Fruit fly (Drosophila melanogaster) whole organism, embryonic: Measurements from ENCODE around the gene CG5850.

Experiments used
- Adf1 ChIP-seq: fragments of 200-800 bp; sonication (Bioruptor generic); IDR thresholded peaks from 2 replicates; pipeline ENCODE4 v1.3.6; 2022; ENCODE audit warnings: missing biosample characterization, missing genetic modification characterization
- Aef1 ChIP-seq: fragments of 200-800 bp; sonication (Bioruptor generic); IDR thresholded peaks from 3 replicates; pipeline ENCODE4 v1.3.6; 2022; ENCODE audit warnings: missing biosample characterization, missing genetic modification characterization
- CG1024 ChIP-seq: fragments of 200-800 bp; sonication (Bioruptor generic); IDR thresholded peaks from 2 replicates; pipeline ENCODE4 v1.3.6; 2022; ENCODE audit warnings: missing biosample characterization, missing genetic modification characterization
- CG10431 ChIP-seq: fragments of 200-800 bp; sonication (Bioruptor generic); optimal IDR thresholded peaks from 3 replicates; lab custom pipeline; 2018; ENCODE audit warnings: missing biosample characterization, mild to moderate bottlenecking, missing genetic modification characterization
- CG10565 ChIP-seq: fragments of 200-800 bp; sonication (Bioruptor generic); optimal IDR thresholded peaks from 3 replicates; lab custom pipeline; 2016; ENCODE audit warnings: missing biosample characterization, mild to moderate bottlenecking, missing genetic modification characterization
- CG10959 ChIP-seq: fragments of 200-800 bp; sonication (Bioruptor generic); IDR thresholded peaks from 2 replicates; pipeline ENCODE4 v1.3.6; 2022; ENCODE audit warnings: missing biosample characterization, missing genetic modification characterization
- CG11695 ChIP-seq: fragments of 200-800 bp; sonication (Bioruptor generic); IDR thresholded peaks from 3 replicates; pipeline ENCODE4 v1.3.6; 2022; ENCODE audit warnings: missing biosample characterization, missing genetic modification characterization
- CG12236 ChIP-seq: fragments of 200-800 bp; sonication (Bioruptor generic); optimal IDR thresholded peaks from 2 replicates; lab custom pipeline; 2016; ENCODE audit warnings: missing biosample characterization, missing genetic modification characterization
- CG12659 ChIP-seq: fragments of 200-800 bp; sonication (Bioruptor generic); optimal IDR thresholded peaks from 3 replicates; lab custom pipeline; 2017; ENCODE audit warnings: mild to moderate bottlenecking, missing biosample characterization, missing genetic modification reagents, missing genetic modification characterization
- CG13424 ChIP-seq: fragments of 200-800 bp; sonication (Bioruptor generic); optimal IDR thresholded peaks from 2 replicates; lab custom pipeline; 2019; ENCODE audit warnings: missing biosample characterization, mild to moderate bottlenecking, missing genetic modification characterization, moderate library complexity
- CG13624 ChIP-seq: fragments of 200-800 bp; sonication (Bioruptor generic); optimal IDR thresholded peaks from 2 replicates; lab custom pipeline; 2016; ENCODE audit warnings: missing biosample characterization, missing genetic modification characterization
- CG14014 ChIP-seq: fragments of 200-800 bp; sonication (Bioruptor generic); IDR thresholded peaks from 2 replicates; pipeline ENCODE4 v1.3.6; 2022; ENCODE audit warnings: missing biosample characterization, missing genetic modification characterization
- CG18764 ChIP-seq: fragments of 200-800 bp; sonication (Bioruptor generic); optimal IDR thresholded peaks from 3 replicates; lab custom pipeline; 2016; ENCODE audit warnings: missing biosample characterization, missing genetic modification characterization
- CG2889 ChIP-seq: fragments of 200-800 bp; sonication (Bioruptor generic); IDR thresholded peaks from 3 replicates; pipeline ENCODE4 v1.3.6; 2022; ENCODE audit warnings: missing biosample characterization, missing genetic modification characterization
- CG3838 ChIP-seq: fragments of 200-800 bp; sonication (Bioruptor generic); optimal IDR thresholded peaks from 3 replicates; lab custom pipeline; 2016; ENCODE audit warnings: missing biosample characterization, missing genetic modification characterization
- CG4360 ChIP-seq: fragments of 200-800 bp; sonication (Bioruptor generic); IDR thresholded peaks from 2 replicates; pipeline ENCODE4 v1.3.6; 2022; ENCODE audit warnings: missing biosample characterization, missing genetic modification characterization
- CG5245 ChIP-seq: fragments of 200-800 bp; sonication (Bioruptor generic); optimal IDR thresholded peaks from 3 replicates; lab custom pipeline; 2016; ENCODE audit warnings: missing biosample characterization, missing genetic modification characterization
- CG5953 ChIP-seq: fragments of 200-800 bp; sonication (Bioruptor generic); IDR thresholded peaks from 2 replicates; pipeline ENCODE4 v1.3.6; 2022; ENCODE audit warnings: missing biosample characterization, missing genetic modification characterization
- CG6854 ChIP-seq: fragments of 200-800 bp; sonication (Bioruptor generic); optimal IDR thresholded peaks from 3 replicates; lab custom pipeline; 2017; ENCODE audit warnings: missing biosample characterization, mild to moderate bottlenecking, missing genetic modification characterization
- CG7963 ChIP-seq: fragments of 200-800 bp; sonication (Bioruptor generic); IDR thresholded peaks from 3 replicates; pipeline ENCODE4 v1.3.6; 2022; ENCODE audit warnings: missing biosample characterization, missing genetic modification characterization; ENCODE audit not compliant: partially characterized antibody
- D19B ChIP-seq: fragments of 200-800 bp; sonication (Bioruptor generic); optimal IDR thresholded peaks from 2 replicates; lab custom pipeline; 2017; ENCODE audit warnings: missing biosample characterization, mild to moderate bottlenecking, missing genetic modification characterization
- Deaf1 ChIP-seq: fragments of 200-800 bp; optimal IDR thresholded peaks from 3 replicates; lab custom pipeline; 2019; ENCODE audit warnings: missing biosample characterization, mild to moderate bottlenecking, missing genetic modification characterization, moderate library complexity
- Dip2 ChIP-seq: fragments of 200-800 bp; sonication (Bioruptor generic); IDR thresholded peaks from 2 replicates; pipeline ENCODE4 v1.3.6; 2022; ENCODE audit warnings: missing biosample characterization, missing genetic modification characterization
- Elba2 ChIP-seq: fragments of 200-800 bp; sonication (Bioruptor generic); optimal IDR thresholded peaks from 3 replicates; lab custom pipeline; 2016; ENCODE audit warnings: missing biosample characterization, missing genetic modification characterization
- Lhr ChIP-seq: fragments of 200-800 bp; sonication (Bioruptor generic); optimal IDR thresholded peaks from 3 replicates; lab custom pipeline; 2017; ENCODE audit warnings: mild to moderate bottlenecking, missing biosample characterization, missing genetic modification reagents, missing genetic modification characterization
- Optix ChIP-seq: fragments of 200-800 bp; sonication (Bioruptor generic); IDR thresholded peaks from 3 replicates; pipeline ENCODE4 v1.3.6; 2022; ENCODE audit warnings: missing biosample characterization, missing genetic modification characterization
- PHDP ChIP-seq: fragments of 200-800 bp; sonication (Bioruptor generic); optimal IDR thresholded peaks from 3 replicates; lab custom pipeline; 2018; ENCODE audit warnings: missing biosample characterization, mild to moderate bottlenecking, missing genetic modification characterization, moderate library complexity
- Spps ChIP-seq: fragments of 200-800 bp; sonication (Bioruptor generic); optimal IDR thresholded peaks from 2 replicates; lab custom pipeline; 2018; ENCODE audit warnings: missing biosample characterization, mild to moderate bottlenecking, missing genetic modification characterization
- Taf1 ChIP-seq: fragments of 200-800 bp; sonication (Bioruptor generic); IDR thresholded peaks from 2 replicates; pipeline ENCODE4 v1.3.6; 2022; ENCODE audit warnings: missing biosample characterization, missing genetic modification characterization
- Vsx1 ChIP-seq: fragments of 200-800 bp; sonication (Bioruptor generic); optimal IDR thresholded peaks from 2 replicates; lab custom pipeline; 2017; ENCODE audit warnings: missing biosample characterization, mild to moderate bottlenecking, missing genetic modification characterization, missing genetic modification reagents
- Xbp1 ChIP-seq: fragments of 200-800 bp; sonication (Bioruptor generic); optimal IDR thresholded peaks from 3 replicates; lab custom pipeline; 2016; ENCODE audit warnings: missing biosample characterization, mild to moderate bottlenecking, missing genetic modification characterization
- ara ChIP-seq: fragments of 200-800 bp; sonication (Bioruptor generic); IDR thresholded peaks from 2 replicates; pipeline ENCODE4 v1.3.6; 2022; ENCODE audit warnings: missing biosample characterization, missing genetic modification characterization
- ase ChIP-seq: fragments of 200-800 bp; sonication (Bioruptor generic); IDR thresholded peaks from 3 replicates; pipeline ENCODE4 v1.3.6; 2022; ENCODE audit warnings: missing biosample characterization, missing genetic modification characterization
- btn ChIP-seq: fragments of 200-800 bp; sonication (Bioruptor generic); optimal IDR thresholded peaks from 2 replicates; lab custom pipeline; 2016; ENCODE audit warnings: missing biosample characterization, missing genetic modification characterization
- cad ChIP-seq: fragments of >200 bp; optimal IDR thresholded peaks from 2 replicates; lab custom pipeline; 2017; ENCODE audit warnings: missing biosample characterization, missing genetic modification characterization
- chn ChIP-seq: fragments of 200-800 bp; sonication (Bioruptor generic); optimal IDR thresholded peaks from 2 replicates; lab custom pipeline; 2016; ENCODE audit warnings: missing biosample characterization, missing genetic modification characterization
- dati ChIP-seq: fragments of 200-800 bp; sonication (Bioruptor generic); IDR thresholded peaks from 2 replicates; pipeline ENCODE4 v1.3.6; 2022; ENCODE audit warnings: missing biosample characterization, missing genetic modification characterization
- dmrt11E ChIP-seq: fragments of 200-800 bp; sonication (Bioruptor generic); optimal IDR thresholded peaks from 3 replicates; lab custom pipeline; 2018; ENCODE audit warnings: missing biosample characterization, mild to moderate bottlenecking, missing genetic modification characterization, moderate library complexity
- en ChIP-seq: fragments of 200-800 bp; sonication (Bioruptor generic); optimal IDR thresholded peaks from 2 replicates; lab custom pipeline; 2016; ENCODE audit warnings: missing biosample characterization, missing genetic modification characterization
- grn ChIP-seq: fragments of 200-800 bp; sonication (Bioruptor generic); optimal IDR thresholded peaks from 3 replicates; lab custom pipeline; 2017; ENCODE audit warnings: missing biosample characterization, missing genetic modification characterization
- gro ChIP-seq: fragments of 200-800 bp; sonication (Bioruptor generic); optimal IDR thresholded peaks from 2 replicates; lab custom pipeline; 2016; ENCODE audit warnings: missing biosample characterization, missing genetic modification characterization
- lbe ChIP-seq: fragments of 200-800 bp; sonication (Bioruptor generic); optimal IDR thresholded peaks from 2 replicates; lab custom pipeline; 2016; ENCODE audit warnings: missing biosample characterization, mild to moderate bottlenecking, missing genetic modification characterization
- mirr ChIP-seq: fragments of 200-800 bp; sonication (Bioruptor generic); optimal IDR thresholded peaks from 3 replicates; lab custom pipeline; 2018; ENCODE audit warnings: missing biosample characterization, mild to moderate bottlenecking, missing genetic modification characterization
- onecut ChIP-seq: fragments of 200-800 bp; sonication (Bioruptor generic); IDR thresholded peaks from 2 replicates; pipeline ENCODE4 v1.3.6; 2022; ENCODE audit warnings: missing biosample characterization, missing genetic modification characterization
- pan ChIP-seq, 4 experiments: fragments of >200 bp in 3 of 4; fragments of 200-800 bp in 1 of 4; sonication (Bioruptor generic) in 1 of 4; optimal IDR thresholded peaks in 3 of 4; IDR thresholded peaks in 1 of 4; 2 replicates each; pipeline versions ENCODE4 v1.3.6 to Lab custom; 2017 to 2022; ENCODE audit warnings: missing biosample characterization in 2 of 4, missing genetic modification characterization in 2 of 4, mixed read lengths in 1 of 4
- pb ChIP-seq: fragments of 200-800 bp; sonication (Bioruptor generic); optimal IDR thresholded peaks from 3 replicates; lab custom pipeline; 2016; ENCODE audit warnings: missing biosample characterization, missing genetic modification characterization
- pho ChIP-seq: fragments of 200-800 bp; sonication (Bioruptor generic); optimal IDR thresholded peaks from 2 replicates; lab custom pipeline; 2016; ENCODE audit warnings: missing biosample characterization, missing genetic modification characterization
- sqz ChIP-seq: fragments of 200-800 bp; sonication (Bioruptor generic); optimal IDR thresholded peaks from 3 replicates; lab custom pipeline; 2018; ENCODE audit warnings: missing biosample characterization, mild to moderate bottlenecking, missing genetic modification characterization
- trh ChIP-seq: fragments of 200-800 bp; sonication (Bioruptor generic); optimal IDR thresholded peaks from 2 replicates; lab custom pipeline; 2016; ENCODE audit warnings: missing biosample characterization, missing genetic modification characterization
- unpg ChIP-seq: fragments of 200-800 bp; sonication (Bioruptor generic); optimal IDR thresholded peaks from 3 replicates; lab custom pipeline; 2018; ENCODE audit warnings: missing biosample characterization, mild to moderate bottlenecking, missing genetic modification characterization, moderate library complexity
- yki ChIP-seq: fragments of >200 bp; optimal IDR thresholded peaks from 3 replicates; lab custom pipeline; 2018

The CG5850 gene

dm6 chr2L:10003593-10003992 is 39.8 kb upstream of the CG5850 start, which contains the start of gene Ndf (continued):
- peak; percentile 38; the same call in 1 of the 3 replicates for TF ChIP-seq CG11695 (GFP tag; lab: Robert Waterston, UW)
- peak; percentile 13 for TF ChIP-seq pb
- no peak for TF ChIP-seq Dip2 (GFP tag; lab: Robert Waterston, UW)
- 0 out of 2 replicates have a peak, but pooled peaks have one; percentile 9 for TF ChIP-seq CG5953 (GFP tag; lab: Robert Waterston, UW)
- peak; percentile 60; the same call in 2 of the 3 replicates for TF ChIP-seq CG7963 (GFP tag; lab: Robert Waterston, UW)
- peak; percentile 53 for TF ChIP-seq Aef1
- TF ChIP-seq CG13624, result peak; percentile 59
- TF ChIP-seq Adf1 (GFP tag; lab: Robert Waterston, UW), result peak; percentile 15
- TF ChIP-seq Taf1 (GFP tag; lab: Robert Waterston, UW), result no peak
- no peak for TF ChIP-seq Spps
- TF ChIP-seq sqz (GFP tag; lab: Kevin White, UChicago), result peak; percentile 32
- TF ChIP-seq onecut, result peak; percentile 72
- peak; percentile 48 for TF ChIP-seq dmrt11E (tag; lab: Kevin White, UChicago)
- TF ChIP-seq mirr (GFP tag; lab: Kevin White, UChicago), result peak; percentile 23
- TF ChIP-seq yki (lab: Kevin White, UChicago), result no peak
- TF ChIP-seq CG12659 (GFP tag; lab: Kevin White, UChicago), result peak; percentile 85
- TF ChIP-seq CG10565 (GFP tag; lab: Kevin White, UChicago), result no peak
- TF ChIP-seq CG10959 (GFP tag; lab: Robert Waterston, UW), result 0 out of 2 replicates have a peak, but pooled peaks have one; percentile 24
- TF ChIP-seq CG6854 (GFP tag; lab: Kevin White, UChicago), result no peak
- TF ChIP-seq CG4360 (GFP tag; lab: Robert Waterston, UW), result 0 out of 2 replicates have a peak, but pooled peaks have one; percentile 12
- TF ChIP-seq CG1024 (GFP tag; lab: Robert Waterston, UW), result peak; percentile 50
- TF ChIP-seq CG13424, result peak; percentile 63
- TF ChIP-seq CG14014, result peak; percentile 72
- peak; percentile 18 for TF ChIP-seq D19B (GFP tag; lab: Kevin White, UChicago)
- peak; percentile 59 for TF ChIP-seq PHDP
- no peak for TF ChIP-seq pan (optimal IDR thresholded peaks at IDR 0.05; lab: Kevin White, UChicago)
- TF ChIP-seq pan (GFP tag; optimal IDR thresholded peaks at IDR 0.05 in 1 of 2, IDR thresholded peaks at IDR 0.05 in 1 of 2), result peak in 1 of 2 experiments; percentile 68
- TF ChIP-seq cad (GFP tag; lab: Kevin White, UChicago), result no peak
- TF ChIP-seq lbe (GFP tag; lab: Kevin White, UChicago), result peak; percentile 15
- 0 out of 3 replicates have a peak, but pooled peaks have one; percentile 40 for TF ChIP-seq ase (GFP tag; lab: Robert Waterston, UW)
- peak; percentile 63 for TF ChIP-seq CG18764
- TF ChIP-seq unpg, result peak; percentile 39
- peak; percentile 64 for TF ChIP-seq chn
- TF ChIP-seq Elba2, result no peak
- TF ChIP-seq en, result no peak
- TF ChIP-seq Deaf1 (tag; lab: Kevin White, UChicago), result peak; percentile 23
- no peak for TF ChIP-seq trh (GFP tag; lab: Kevin White, UChicago)
- peak; percentile 78 for TF ChIP-seq Xbp1
- TF ChIP-seq Optix (GFP tag; lab: Robert Waterston, UW), result 0 out of 3 replicates have a peak, but pooled peaks have one; percentile 12
- TF ChIP-seq CG10431 (GFP tag; lab: Kevin White, UChicago), result peak; percentile 0
- TF ChIP-seq ara (GFP tag; lab: Robert Waterston, UW), result peak; percentile 75
- TF ChIP-seq gro (GFP tag; lab: Kevin White, UChicago), result peak; percentile 60
- no peak for TF ChIP-seq Vsx1 (GFP tag; lab: Kevin White, UChicago)
- TF ChIP-seq CG12236 (GFP tag; lab: Kevin White, UChicago), result no peak
- TF ChIP-seq btn (GFP tag; lab: Kevin White, UChicago), result no peak
- peak; percentile 61 for TF ChIP-seq pho (GFP tag; lab: Kevin White, UChicago)
- no peak for TF ChIP-seq CG2889
- peak; percentile 65 for TF ChIP-seq Lhr
- TF ChIP-seq grn (GFP tag; lab: Kevin White, UChicago), result no peak
- TF ChIP-seq CG3838, result no peak
- peak; percentile 23 for TF ChIP-seq CG5245 (GFP tag; lab: Kevin White, UChicago)
- TF ChIP-seq dati (GFP tag; lab: Robert Waterston, UW), result no peak
